Fruit fly (Drosophila melanogaster) whole organism, embryonic: ENCODE data around the gene PLCXD.

Experiments used
- Atf3 ChIP-seq: fragments of 200-800 bp; sonication (Bioruptor generic); optimal IDR thresholded peaks from 3 replicates; lab custom pipeline; 2016; ENCODE audit warnings: missing biosample characterization, missing genetic modification characterization
- CG10462 ChIP-seq: fragments of 200-800 bp; sonication (Bioruptor generic); optimal IDR thresholded peaks from 2 replicates; lab custom pipeline; 2016; ENCODE audit warnings: missing biosample characterization, missing genetic modification characterization
- CG11085 ChIP-seq: fragments of 200-800 bp; sonication (Bioruptor generic); IDR thresholded peaks from 2 replicates; pipeline ENCODE4 v1.3.6; 2022; ENCODE audit warnings: missing biosample characterization, missing genetic modification characterization
- CG11093 ChIP-seq: fragments of 200-800 bp; sonication (Bioruptor generic); IDR thresholded peaks from 3 replicates; pipeline ENCODE4 v1.3.6; 2022; ENCODE audit warnings: missing biosample characterization, missing genetic modification characterization
- CG11247 ChIP-seq: fragments of 200-800 bp; sonication (Bioruptor generic); IDR thresholded peaks from 2 replicates; pipeline ENCODE4 v1.3.6; 2022; ENCODE audit warnings: missing biosample characterization, missing genetic modification characterization
- CG13775 ChIP-seq: fragments of 200-800 bp; sonication (Bioruptor generic); optimal IDR thresholded peaks from 3 replicates; lab custom pipeline; 2017; ENCODE audit warnings: missing biosample characterization, mild to moderate bottlenecking, missing genetic modification characterization
- CG14441 ChIP-seq: fragments of 200-800 bp; sonication (Bioruptor generic); IDR thresholded peaks from 2 replicates; pipeline ENCODE4 v1.3.6; 2022; ENCODE audit warnings: missing biosample characterization, missing genetic modification characterization
- CG14965 ChIP-seq: fragments of 200-800 bp; sonication (Bioruptor generic); optimal IDR thresholded peaks from 2 replicates; lab custom pipeline; 2016; ENCODE audit warnings: missing biosample characterization, missing genetic modification characterization, borderline replicate concordance
- CG15073 ChIP-seq: fragments of 200-800 bp; sonication (Bioruptor generic); optimal IDR thresholded peaks from 2 replicates; lab custom pipeline; 2016; ENCODE audit warnings: missing biosample characterization, missing genetic modification characterization
- CG17912 ChIP-seq: fragments of 200-800 bp; sonication (Bioruptor generic); optimal IDR thresholded peaks from 2 replicates; lab custom pipeline; 2018; ENCODE audit warnings: missing biosample characterization, mild to moderate bottlenecking, missing genetic modification characterization
- CG18619 ChIP-seq: fragments of 200-800 bp; sonication (Bioruptor generic); optimal IDR thresholded peaks from 3 replicates; lab custom pipeline; 2017; ENCODE audit warnings: missing biosample characterization, mild to moderate bottlenecking, missing genetic modification characterization
- CG2116 ChIP-seq: fragments of 200-800 bp; sonication (Bioruptor generic); optimal IDR thresholded peaks from 3 replicates; lab custom pipeline; 2018; ENCODE audit warnings: missing biosample characterization, mild to moderate bottlenecking, missing genetic modification characterization
- CG32767 ChIP-seq: fragments of 200-800 bp; sonication (Bioruptor generic); IDR thresholded peaks from 2 replicates; pipeline ENCODE4 v1.3.6; 2022; ENCODE audit warnings: missing biosample characterization, missing genetic modification characterization
- CG33213 ChIP-seq: fragments of 200-800 bp; sonication (Bioruptor generic); optimal IDR thresholded peaks from 3 replicates; lab custom pipeline; 2016; ENCODE audit warnings: missing biosample characterization, missing genetic modification characterization
- CG4360 ChIP-seq: fragments of 200-800 bp; sonication (Bioruptor generic); IDR thresholded peaks from 2 replicates; pipeline ENCODE4 v1.3.6; 2022; ENCODE audit warnings: missing biosample characterization, missing genetic modification characterization
- CG5180 ChIP-seq: fragments of 200-800 bp; sonication (Bioruptor generic); optimal IDR thresholded peaks from 3 replicates; lab custom pipeline; 2017; ENCODE audit warnings: missing biosample characterization, missing genetic modification characterization, mild to moderate bottlenecking, moderate library complexity, missing genetic modification reagents
- CG6175 ChIP-seq: fragments of 200-800 bp; sonication (Bioruptor generic); IDR thresholded peaks from 3 replicates; pipeline ENCODE4 v1.3.6; 2022; ENCODE audit warnings: missing biosample characterization, missing genetic modification characterization
- CG7745 ChIP-seq: fragments of 200-800 bp; sonication (Bioruptor generic); optimal IDR thresholded peaks from 2 replicates; lab custom pipeline; 2018; ENCODE audit warnings: missing biosample characterization, mild to moderate bottlenecking, missing genetic modification characterization, moderate library complexity
- CG7786 ChIP-seq: fragments of 200-800 bp; sonication (Bioruptor generic); optimal IDR thresholded peaks from 2 replicates; lab custom pipeline; 2016; ENCODE audit warnings: missing biosample characterization, missing genetic modification characterization
- CG7839 ChIP-seq: fragments of 200-800 bp; sonication (Bioruptor generic); optimal IDR thresholded peaks from 3 replicates; lab custom pipeline; 2018; ENCODE audit warnings: missing biosample characterization, mild to moderate bottlenecking, missing genetic modification characterization, moderate library complexity
- CG8924 ChIP-seq: fragments of 200-800 bp; optimal IDR thresholded peaks from 3 replicates; lab custom pipeline; 2019; ENCODE audit warnings: missing biosample characterization, mild to moderate bottlenecking, missing genetic modification characterization, moderate library complexity
- CHES-1-like ChIP-seq: fragments of 200-800 bp; sonication (Bioruptor generic); optimal IDR thresholded peaks from 2 replicates; lab custom pipeline; 2016; ENCODE audit warnings: missing biosample characterization, missing genetic modification characterization
- Dek ChIP-seq: fragments of 200-800 bp; sonication (Bioruptor generic); optimal IDR thresholded peaks from 3 replicates; lab custom pipeline; 2019; ENCODE audit warnings: missing biosample characterization, mild to moderate bottlenecking, missing genetic modification characterization, moderate library complexity
- Fer1 ChIP-seq: fragments of 200-800 bp; sonication (Bioruptor generic); optimal IDR thresholded peaks from 2 replicates; lab custom pipeline; 2017; ENCODE audit warnings: missing biosample characterization, mild to moderate bottlenecking, missing genetic modification characterization
- HmgD ChIP-seq: fragments of 200-800 bp; sonication (Bioruptor generic); optimal IDR thresholded peaks from 3 replicates; lab custom pipeline; 2016; ENCODE audit warnings: missing biosample characterization, missing genetic modification characterization
- Kr ChIP-seq: fragments of 200-800 bp; sonication (Bioruptor generic); optimal IDR thresholded peaks from 2 replicates; lab custom pipeline; 2017; ENCODE audit warnings: missing biosample characterization, mild to moderate bottlenecking, missing genetic modification characterization
- MBD-R2 ChIP-seq: fragments of 200-800 bp; sonication (Bioruptor generic); IDR thresholded peaks from 2 replicates; pipeline ENCODE4 v1.3.6; 2022; ENCODE audit warnings: missing biosample characterization, missing genetic modification characterization
- Oli ChIP-seq: fragments of 200-800 bp; sonication (Bioruptor generic); optimal IDR thresholded peaks from 2 replicates; lab custom pipeline; 2018; ENCODE audit warnings: missing biosample characterization, mild to moderate bottlenecking, missing genetic modification characterization, moderate library complexity
- Pdp1 ChIP-seq, 2 experiments: fragments of 200-800 bp; sonication (Bioruptor generic); optimal IDR thresholded peaks; 3 replicates each; lab custom pipeline; 2016; ENCODE audit warnings: missing biosample characterization in 2 of 2, missing genetic modification characterization in 2 of 2, mild to moderate bottlenecking in 1 of 2, moderate library complexity in 1 of 2
- Spps ChIP-seq: fragments of 200-800 bp; sonication (Bioruptor generic); optimal IDR thresholded peaks from 2 replicates; lab custom pipeline; 2018; ENCODE audit warnings: missing biosample characterization, mild to moderate bottlenecking, missing genetic modification characterization
- ase ChIP-seq: fragments of 200-800 bp; sonication (Bioruptor generic); IDR thresholded peaks from 3 replicates; pipeline ENCODE4 v1.3.6; 2022; ENCODE audit warnings: missing biosample characterization, missing genetic modification characterization
- bsh ChIP-seq, 2 experiments: fragments of 200-800 bp; sonication (Bioruptor generic); optimal IDR thresholded peaks; 2 replicates each; lab custom pipeline; 2017 to 2018; ENCODE audit warnings: mild to moderate bottlenecking in 2 of 2, missing biosample characterization in 2 of 2, missing genetic modification characterization in 2 of 2, moderate library complexity in 1 of 2
- cas ChIP-seq: fragments of 200-800 bp; sonication (Bioruptor generic); IDR thresholded peaks from 2 replicates; pipeline ENCODE4 v1.3.6; 2022; ENCODE audit warnings: missing biosample characterization, missing genetic modification characterization
- cwo ChIP-seq: fragments of 200-800 bp; sonication (Bioruptor generic); optimal IDR thresholded peaks from 3 replicates; lab custom pipeline; 2017; ENCODE audit warnings: missing biosample characterization, missing genetic modification characterization, mild to moderate bottlenecking, moderate library complexity, missing genetic modification reagents
- da ChIP-seq: fragments of 200-800 bp; sonication (Bioruptor generic); optimal IDR thresholded peaks from 2 replicates; lab custom pipeline; 2016; ENCODE audit warnings: missing biosample characterization, missing genetic modification characterization
- disco-r ChIP-seq: fragments of 200-800 bp; sonication (Bioruptor generic); optimal IDR thresholded peaks from 2 replicates; lab custom pipeline; 2016; ENCODE audit warnings: missing biosample characterization, missing genetic modification characterization
- fd96Cb ChIP-seq: fragments of 200-800 bp; sonication (Bioruptor generic); optimal IDR thresholded peaks from 2 replicates; lab custom pipeline; 2018; ENCODE audit warnings: missing biosample characterization, mild to moderate bottlenecking, missing genetic modification characterization, moderate library complexity
- fu2 ChIP-seq: fragments of 200-800 bp; sonication (Bioruptor generic); optimal IDR thresholded peaks from 2 replicates; lab custom pipeline; 2016; ENCODE audit warnings: missing biosample characterization, missing genetic modification characterization
- kah ChIP-seq: fragments of 200-800 bp; sonication (Bioruptor generic); optimal IDR thresholded peaks from 2 replicates; lab custom pipeline; 2018; ENCODE audit warnings: missing biosample characterization, mild to moderate bottlenecking, missing genetic modification characterization
- lilli ChIP-seq: fragments of 200-800 bp; sonication (Bioruptor generic); optimal IDR thresholded peaks from 3 replicates; lab custom pipeline; 2016; ENCODE audit warnings: missing biosample characterization, missing genetic modification characterization
- nau ChIP-seq: fragments of 200-800 bp; sonication (Bioruptor generic); optimal IDR thresholded peaks from 3 replicates; lab custom pipeline; 2017; ENCODE audit warnings: missing biosample characterization, mild to moderate bottlenecking, missing genetic modification characterization, missing genetic modification reagents
- p53 ChIP-seq: fragments of 200-800 bp; sonication (Bioruptor generic); optimal IDR thresholded peaks from 2 replicates; lab custom pipeline; 2016; ENCODE audit warnings: missing biosample characterization, missing genetic modification characterization
- pb ChIP-seq: fragments of 200-800 bp; sonication (Bioruptor generic); optimal IDR thresholded peaks from 3 replicates; lab custom pipeline; 2016; ENCODE audit warnings: missing biosample characterization, missing genetic modification characterization
- rib ChIP-seq: fragments of 200-800 bp; sonication (Bioruptor generic); IDR thresholded peaks from 2 replicates; pipeline ENCODE4 v1.3.6; 2022; ENCODE audit warnings: missing biosample characterization, missing genetic modification characterization
- sim ChIP-seq: fragments of 200-800 bp; sonication (Bioruptor generic); IDR thresholded peaks from 2 replicates; pipeline ENCODE4 v1.3.6; 2022; ENCODE audit warnings: missing biosample characterization, missing genetic modification characterization
- slou ChIP-seq: fragments of 200-800 bp; sonication (Bioruptor generic); optimal IDR thresholded peaks from 3 replicates; lab custom pipeline; 2016; ENCODE audit warnings: missing biosample characterization, missing genetic modification characterization
- so ChIP-seq: fragments of 200-800 bp; sonication (Bioruptor generic); IDR thresholded peaks from 3 replicates; pipeline ENCODE4 v1.3.6; 2022; ENCODE audit warnings: missing biosample characterization, missing genetic modification characterization
- vfl ChIP-seq: fragments of 200-800 bp; sonication (Bioruptor generic); optimal IDR thresholded peaks from 2 replicates; lab custom pipeline; 2016; ENCODE audit warnings: missing biosample characterization, missing genetic modification characterization
- vnd ChIP-seq: fragments of 200-800 bp; sonication (Bioruptor generic); IDR thresholded peaks from 3 replicates; pipeline ENCODE4 v1.3.6; 2022; ENCODE audit warnings: missing biosample characterization, missing genetic modification characterization; ENCODE audit not compliant: partially characterized antibody

PLCXD gene

dm6 chr2L:12011682-12012655 lies 37.2 kb upstream of the PLCXD start (continued):
- TF ChIP-seq CG11085 (no peak), CG14441 (GFP tag; lab: Robert Waterston, UW) (no peak), Fer1 (GFP tag; lab: Kevin White, UChicago) (peak; percentile 90), CG5180 (GFP tag; lab: Kevin White, UChicago) (peak; percentile 91), kah (peak; percentile 100), CG11247 (GFP tag; lab: Robert Waterston, UW) (no peak), CG13775 (GFP tag; lab: Kevin White, UChicago) (peak; percentile 30), Pdp1 (GFP tag; optimal IDR thresholded peaks at IDR 0.05; lab: Kevin White, UChicago) (peak; percentile 72 to 94), sim (GFP tag; lab: Robert Waterston, UW) (no peak), HmgD (GFP tag; lab: Kevin White, UChicago) (peak; percentile 54), da (peak; percentile 41), nau (GFP tag; lab: Kevin White, UChicago) (no peak), Kr (peak; percentile 92), bsh (GFP tag; optimal IDR thresholded peaks at IDR 0.05; lab: Kevin White, UChicago) (peak; percentile 26 to 63), CG18619 (GFP tag; lab: Kevin White, UChicago) (peak; percentile 60), vnd (GFP tag; lab: Robert Waterston, UW) (no peak), MBD-R2 (GFP tag; lab: Robert Waterston, UW) (no peak), Oli (tag; lab: Kevin White, UChicago) (peak; percentile 37), ase (no peak), fu2 (peak; percentile 58), vfl (GFP tag; lab: Kevin White, UChicago) (peak; percentile 18), cwo (GFP tag; lab: Kevin White, UChicago) (peak; percentile 89), CG8924 (tag; lab: Kevin White, UChicago) (peak; percentile 67), CG17912 (GFP tag; lab: Kevin White, UChicago) (peak; percentile 6), cas (GFP tag; lab: Robert Waterston, UW) (no peak), fd96Cb (tag; lab: Kevin White, UChicago) (peak; percentile 26), rib (GFP tag; lab: Robert Waterston, UW) (no peak), pb (GFP tag; lab: Kevin White, UChicago) (peak; percentile 78), Dek (peak; percentile 60), CG7745 (tag; lab: Kevin White, UChicago) (peak; percentile 43), CG6175 (no peak), CG32767 (GFP tag; lab: Robert Waterston, UW) (no peak), CG14965 (GFP tag; lab: Kevin White, UChicago) (peak; percentile 13), Atf3 (GFP tag; lab: Kevin White, UChicago) (peak; percentile 2), CHES-1-like (GFP tag; lab: Kevin White, UChicago) (peak; percentile 91), CG11093 (GFP tag; lab: Robert Waterston, UW) (peak; percentile 66; the same call in 2 of the 3 replicates), Spps (tag; lab: Kevin White, UChicago) (peak; percentile 8), slou (GFP tag; lab: Kevin White, UChicago) (peak; percentile 13), CG15073 (GFP tag; lab: Kevin White, UChicago) (no peak), lilli (GFP tag; lab: Kevin White, UChicago) (peak; percentile 86), CG10462 (GFP tag; lab: Kevin White, UChicago) (no peak), so (no peak), CG7839 (peak; percentile 60), CG2116 (GFP tag; lab: Kevin White, UChicago) (peak; percentile 21), disco-r (no peak), CG4360 (GFP tag; lab: Robert Waterston, UW) (no peak), CG33213 (GFP tag; lab: Kevin White, UChicago) (peak; percentile 91), p53 (GFP tag; lab: Kevin White, UChicago) (peak; percentile 47), CG7786 (GFP tag; lab: Kevin White, UChicago) (peak; percentile 75)
